Worm (Caenorhabditis elegans) whole organism, L2 larva: Measurements from ENCODE around the gene rsp-2.

Experiments used
- ZK546.5 ChIP-seq: sonication (generic microtip); optimal IDR thresholded peaks from 2 replicates; lab custom pipeline; 2017; ENCODE audit warnings: missing biosample characterization, missing genetic modification characterization
- mab-5 ChIP-seq: fragments of 150-350 bp; optimal IDR thresholded peaks from 2 replicates; lab custom pipeline; 2014; ENCODE audit warnings: missing biosample characterization, missing genetic modification characterization
- mdl-1 ChIP-seq, 2 experiments: fragments of 150-350 bp in 1 of 2; sonication (generic microtip) in 1 of 2; optimal IDR thresholded peaks; 2 replicates each; lab custom pipeline; 2017; ENCODE audit warnings: missing biosample characterization in 2 of 2, missing genetic modification characterization in 2 of 2
- nhr-11 ChIP-seq: fragments of 150-350 bp; optimal IDR thresholded peaks from 2 replicates; lab custom pipeline; 2014; ENCODE audit warnings: missing biosample characterization, missing genetic modification characterization
- snpc-4 ChIP-seq: fragments of 150-350 bp; optimal IDR thresholded peaks from 2 replicates; lab custom pipeline; 2014; ENCODE audit warnings: missing biosample characterization, missing genetic modification characterization
- ztf-11 ChIP-seq: sonication (generic microtip); optimal IDR thresholded peaks from 2 replicates; lab custom pipeline; 2017; ENCODE audit warnings: missing biosample characterization, missing genetic modification characterization

DNA sequence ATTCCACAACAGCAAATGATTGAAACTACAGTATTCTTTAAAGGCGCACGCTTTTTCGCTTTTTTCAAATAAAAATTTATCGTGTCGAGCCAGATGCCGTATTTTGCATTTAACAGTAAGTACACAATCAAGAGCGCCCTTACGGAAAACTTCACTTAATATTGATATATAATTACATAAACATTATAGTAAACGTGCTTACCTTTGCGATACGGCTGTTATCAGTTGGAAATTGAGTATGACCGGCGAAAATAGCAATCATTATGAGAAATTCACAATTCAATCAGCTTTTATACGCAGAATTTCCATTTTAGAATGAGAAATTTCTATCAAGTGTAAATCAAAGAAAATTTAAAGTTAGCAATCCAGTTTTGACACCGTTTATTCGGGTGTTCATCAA lies 47.4 kb upstream of the rsp-2 start, which contains the start of gene B0334.20:
- TF ChIP-seq mab-5 (tag; lab: Kevin White, UChicago) = no peak
- no peak for TF ChIP-seq mdl-1 (tag; optimal IDR thresholded peaks at IDR 0.05; lab: Kevin White, UChicago)
- TF ChIP-seq nhr-11 (tag; lab: Kevin White, UChicago) = no peak
- no peak for TF ChIP-seq ZK546.5 (tag; lab: Kevin White, UChicago)
- TF ChIP-seq snpc-4 = no peak
- no peak for TF ChIP-seq ztf-11 (tag; lab: Kevin White, UChicago)
